Fruit fly (Drosophila melanogaster) whole organism: Measurements from ENCODE around the gene CG14721.

Source experiments
- CG8478 ChIP-seq: fragments of >200 bp; optimal IDR thresholded peaks from 2 replicates; lab custom pipeline; 2018; ENCODE audit warnings: inconsistent platforms
- Dll ChIP-seq: fragments of >200 bp; optimal IDR thresholded peaks from 2 replicates; lab custom pipeline; 2017
- pan ChIP-seq: fragments of >200 bp; optimal IDR thresholded peaks from 2 replicates; lab custom pipeline; 2017
- psq ChIP-seq: fragments of >200 bp; optimal IDR thresholded peaks from 2 replicates; lab custom pipeline; 2017

DNA sequence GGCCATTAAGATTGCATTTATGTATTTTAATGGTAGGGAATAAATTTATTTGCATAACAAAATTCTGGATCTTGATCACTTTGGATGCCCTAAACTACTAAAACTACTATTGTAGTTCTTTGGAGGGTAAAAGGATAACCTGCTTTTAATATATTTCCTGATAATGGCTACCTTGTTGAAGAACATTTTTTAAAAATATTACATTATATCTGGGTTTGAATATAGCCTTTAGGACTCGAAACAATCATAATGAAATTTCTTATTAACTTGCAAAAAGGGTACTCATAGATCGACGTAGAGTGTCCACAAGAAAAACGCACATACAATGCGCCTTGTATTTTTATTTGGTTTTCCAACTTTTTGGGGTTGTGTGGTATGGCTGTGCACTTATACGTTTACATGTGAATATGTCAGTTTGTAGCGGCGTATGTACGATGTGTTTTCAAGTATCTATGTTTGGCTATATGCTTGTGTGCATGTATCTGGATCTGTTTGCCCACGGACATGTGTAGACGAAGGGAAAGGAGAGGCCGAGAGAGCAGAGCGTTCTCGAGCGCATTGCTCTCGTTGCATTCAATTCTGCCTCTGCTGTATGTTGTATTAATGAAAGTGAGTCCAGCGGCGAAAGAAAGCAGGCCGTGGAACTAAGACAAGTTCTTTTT is 44.2 kb downstream of the CG14721 start:
- TF ChIP-seq Dll (lab: Kevin White, UChicago), result no peak
- no peak for TF ChIP-seq pan (lab: Kevin White, UChicago)
- no peak for TF ChIP-seq CG8478 (lab: Kevin White, UChicago)
- no peak for TF ChIP-seq psq (lab: Kevin White, UChicago)
